Fruit fly (Drosophila melanogaster) whole organism, adult: ENCODE data around the gene CG15784.

ENCODE experiments used
- CG11617 ChIP-seq: fragments of 200-800 bp; sonication (Bioruptor generic); optimal IDR thresholded peaks from 2 replicates; lab custom pipeline; 2017; ENCODE audit warnings: mild to moderate bottlenecking, missing biosample characterization, missing genetic modification reagents, missing genetic modification characterization
- CG12768 ChIP-seq: fragments of 200-800 bp; sonication (Bioruptor generic); optimal IDR thresholded peaks from 2 replicates; lab custom pipeline; 2017; ENCODE audit warnings: missing biosample characterization, missing genetic modification characterization, mild to moderate bottlenecking, moderate library complexity, missing genetic modification reagents
- CG14711 ChIP-seq: fragments of 200-800 bp; sonication (Bioruptor generic); optimal IDR thresholded peaks from 2 replicates; lab custom pipeline; 2018; ENCODE audit warnings: missing biosample characterization, mild to moderate bottlenecking, missing genetic modification characterization, moderate library complexity
- CG1620 ChIP-seq: fragments of 200-800 bp; sonication (Bioruptor generic); optimal IDR thresholded peaks from 2 replicates; lab custom pipeline; 2016; ENCODE audit warnings: missing biosample characterization, missing genetic modification characterization
- CG33017 ChIP-seq: fragments of 200-800 bp; sonication (Bioruptor generic); optimal IDR thresholded peaks from 2 replicates; lab custom pipeline; 2018; ENCODE audit warnings: missing biosample characterization, mild to moderate bottlenecking, missing genetic modification characterization, moderate library complexity
- CG5204 ChIP-seq: fragments of 200-800 bp; sonication (Bioruptor generic); optimal IDR thresholded peaks from 2 replicates; lab custom pipeline; 2016; ENCODE audit warnings: missing biosample characterization, missing genetic modification characterization
- CG7045 ChIP-seq: fragments of 200-800 bp; sonication (Bioruptor generic); optimal IDR thresholded peaks from 2 replicates; lab custom pipeline; 2017; ENCODE audit warnings: missing biosample characterization, mild to moderate bottlenecking, missing genetic modification characterization
- CG7101 ChIP-seq: fragments of 200-800 bp; sonication (Bioruptor generic); optimal IDR thresholded peaks from 2 replicates; lab custom pipeline; 2018; ENCODE audit warnings: missing biosample characterization, mild to moderate bottlenecking, missing genetic modification characterization, moderate library complexity
- Clk ChIP-seq: fragments of 200-800 bp; sonication (Bioruptor generic); optimal IDR thresholded peaks from 2 replicates; lab custom pipeline; 2017; ENCODE audit warnings: missing biosample characterization, missing genetic modification characterization
- Crg-1 ChIP-seq: fragments of 200-800 bp; sonication (Bioruptor generic); optimal IDR thresholded peaks from 2 replicates; lab custom pipeline; 2016; ENCODE audit warnings: missing biosample characterization, missing genetic modification characterization
- Hr96 ChIP-seq: fragments of 200-800 bp; sonication (Bioruptor generic); optimal IDR thresholded peaks from 2 replicates; lab custom pipeline; 2016; ENCODE audit warnings: missing biosample characterization, missing genetic modification characterization
- Mnt ChIP-seq: fragments of 200-800 bp; sonication (Bioruptor generic); optimal IDR thresholded peaks from 2 replicates; lab custom pipeline; 2016; ENCODE audit warnings: missing biosample characterization, mild to moderate bottlenecking, missing genetic modification characterization
- bab1 ChIP-seq: fragments of 200-800 bp; sonication (Bioruptor generic); optimal IDR thresholded peaks from 3 replicates; lab custom pipeline; 2019; ENCODE audit warnings: missing biosample characterization, mild to moderate bottlenecking, missing genetic modification characterization, moderate library complexity
- cic ChIP-seq: fragments of 200-800 bp; sonication (Bioruptor generic); optimal IDR thresholded peaks from 2 replicates; lab custom pipeline; 2017; ENCODE audit warnings: missing biosample characterization, mild to moderate bottlenecking, missing genetic modification characterization, moderate library complexity
- cnc ChIP-seq, 2 experiments: fragments of >200 bp; optimal IDR thresholded peaks; 2 replicates each; lab custom pipeline; 2017
- kay ChIP-seq: fragments of 200-800 bp; sonication (Bioruptor generic); peaks from one replicate; lab custom pipeline; 2016; ENCODE audit warnings: missing biosample characterization, missing genetic modification characterization, borderline replicate concordance
- ovo ChIP-seq: fragments of 200-800 bp; sonication (Bioruptor generic); optimal IDR thresholded peaks from 2 replicates; lab custom pipeline; 2016; ENCODE audit warnings: missing biosample characterization, missing genetic modification characterization
- pad ChIP-seq: fragments of 200-800 bp; sonication (Bioruptor generic); optimal IDR thresholded peaks from 3 replicates; lab custom pipeline; 2017; ENCODE audit warnings: missing biosample characterization, missing genetic modification characterization, mild to moderate bottlenecking, moderate library complexity, missing genetic modification reagents
- tj ChIP-seq: fragments of 200-800 bp; sonication (Bioruptor generic); optimal IDR thresholded peaks from 3 replicates; lab custom pipeline; 2017; ENCODE audit warnings: missing biosample characterization, mild to moderate bottlenecking, missing genetic modification characterization, moderate library complexity
- toe ChIP-seq: fragments of 200-800 bp; sonication (Bioruptor generic); optimal IDR thresholded peaks from 2 replicates; lab custom pipeline; 2016; ENCODE audit warnings: missing biosample characterization, missing genetic modification characterization

CG15784 gene

DNA sequence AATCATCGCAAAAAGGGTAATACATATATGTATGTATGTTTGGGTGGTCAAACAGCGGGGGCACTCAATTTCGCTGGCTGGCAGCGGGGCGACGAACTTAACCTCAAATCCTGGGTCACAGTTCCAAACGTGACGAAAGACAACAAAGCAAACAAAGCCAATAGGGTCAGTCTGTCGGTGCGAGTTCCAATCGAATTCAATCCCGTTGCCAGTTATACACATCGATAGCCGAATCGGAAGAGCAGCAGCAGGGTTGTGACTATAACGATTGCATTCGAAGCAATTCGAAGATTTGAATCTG, 7.2 kb upstream of the CG15784 start:
- TF ChIP-seq Mnt (GFP tag; lab: Kevin White, UChicago) (peak; percentile 19), CG12768 (GFP tag; lab: Kevin White, UChicago) (no peak)

dm6 chrX:5427261-5427660, 2.1 kb upstream of the CG15784 start, which contains the start of gene CG16756:
Gene CG16756, plus strand, starts transcription at chrX:5427517.
- no peak for TF ChIP-seq CG33017 (tag; lab: Kevin White, UChicago)
- no peak for TF ChIP-seq CG12768 (GFP tag; lab: Kevin White, UChicago)
- TF ChIP-seq Mnt (GFP tag; lab: Kevin White, UChicago) = peak; percentile 12
- no peak for TF ChIP-seq bab1

- TF ChIP-seq bab1 = peak; percentile 61
- peak; percentile 31 for TF ChIP-seq CG33017 (tag; lab: Kevin White, UChicago)
- TF ChIP-seq CG1620 (GFP tag; lab: Kevin White, UChicago) = no peak
- peak; percentile 67 for TF ChIP-seq CG7101 (tag; lab: Kevin White, UChicago)
- peak; percentile 13 for TF ChIP-seq CG5204 (GFP tag; lab: Kevin White, UChicago)
- peak; percentile 41 for TF ChIP-seq tj (GFP tag; lab: Kevin White, UChicago)
- TF ChIP-seq CG11617 (GFP tag; lab: Kevin White, UChicago) = no peak
- no peak for TF ChIP-seq Clk
- TF ChIP-seq kay (GFP tag; lab: Kevin White, UChicago) = peak; percentile 86
- no peak for TF ChIP-seq toe (GFP tag; lab: Kevin White, UChicago)
- TF ChIP-seq pad = peak; percentile 6
- TF ChIP-seq CG14711 (tag; lab: Kevin White, UChicago) = peak; percentile 81
- no peak for TF ChIP-seq CG12768 (GFP tag; lab: Kevin White, UChicago)
- TF ChIP-seq Mnt (GFP tag; lab: Kevin White, UChicago) = peak; percentile 64
- TF ChIP-seq CG7045 (GFP tag; lab: Kevin White, UChicago) = no peak
Observed at dm6 chrX:5428341-5429077, 862 bp upstream of the CG15784 start.

dm6 chrX:5429778-5430576, 606 bp downstream of the CG15784 start:
- TF ChIP-seq cnc (optimal IDR thresholded peaks at IDR 0.05; lab: Kevin White, UChicago) (no peak), CG33017 (tag; lab: Kevin White, UChicago) (peak; percentile 74), CG7101 (tag; lab: Kevin White, UChicago) (peak; percentile 94), kay (GFP tag; lab: Kevin White, UChicago) (peak; percentile 97), bab1 (peak; percentile 89), CG7045 (GFP tag; lab: Kevin White, UChicago) (peak; percentile 78), pad (peak; percentile 94), CG14711 (tag; lab: Kevin White, UChicago) (peak; percentile 74), CG1620 (GFP tag; lab: Kevin White, UChicago) (peak; percentile 91), tj (GFP tag; lab: Kevin White, UChicago) (peak; percentile 86), CG5204 (GFP tag; lab: Kevin White, UChicago) (peak; percentile 91), Clk (peak; percentile 69), Crg-1 (GFP tag; lab: Kevin White, UChicago) (peak; percentile 90), cic (peak; percentile 76), toe (GFP tag; lab: Kevin White, UChicago) (peak; percentile 82), CG11617 (GFP tag; lab: Kevin White, UChicago) (peak; percentile 96), CG12768 (GFP tag; lab: Kevin White, UChicago) (peak; percentile 85), Hr96 (GFP tag; lab: Kevin White, UChicago) (peak; percentile 96), Mnt (GFP tag; lab: Kevin White, UChicago) (peak; percentile 85), ovo (peak; percentile 86)

DNA sequence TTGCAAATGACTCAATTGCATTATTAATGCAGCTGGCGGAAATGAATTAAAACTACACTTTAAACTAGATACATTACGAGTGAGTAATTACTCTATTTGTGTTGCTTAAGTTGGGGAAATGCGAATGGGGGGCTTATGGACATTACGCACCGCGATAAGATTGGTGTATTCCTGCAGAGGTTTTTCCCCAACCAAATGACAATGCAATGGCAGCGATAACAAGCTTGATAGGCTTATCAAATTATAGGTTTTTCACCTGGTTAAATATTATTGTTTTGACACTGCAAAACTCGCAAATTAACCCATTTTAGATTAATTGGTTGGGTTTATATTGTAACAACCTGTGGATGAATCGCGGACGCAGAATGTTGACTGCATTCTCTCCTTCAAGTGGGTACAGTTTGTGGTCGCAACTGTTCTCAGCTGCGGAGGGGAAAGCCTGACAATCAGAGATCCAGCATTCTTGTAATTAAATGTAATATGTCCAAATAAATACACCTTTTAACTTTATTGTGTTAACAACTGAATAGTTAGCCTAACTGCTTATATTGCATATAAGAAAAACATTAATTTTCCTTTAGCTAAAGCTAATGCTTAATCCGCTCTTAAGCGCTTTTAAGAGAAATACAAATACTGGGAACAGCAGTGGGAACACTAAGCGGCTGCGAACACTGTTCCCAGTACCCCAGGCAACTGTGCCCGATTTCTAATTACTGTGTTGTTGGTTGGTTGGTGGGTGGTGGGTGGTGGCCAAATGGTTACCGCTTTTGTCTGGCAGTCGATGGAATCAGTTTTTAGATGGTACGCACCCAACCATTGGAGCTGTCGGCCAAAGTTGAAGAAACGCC, 3.5 kb downstream of the CG15784 start:
- TF ChIP-seq pad (peak; percentile 96), CG1620 (GFP tag; lab: Kevin White, UChicago) (no peak), cnc (optimal IDR thresholded peaks at IDR 0.05; lab: Kevin White, UChicago) (no peak), bab1 (no peak), CG7101 (tag; lab: Kevin White, UChicago) (no peak), cic (no peak), CG5204 (GFP tag; lab: Kevin White, UChicago) (no peak)

dm6 chrX:5446404-5446803, 17.0 kb downstream of the CG15784 start, which contains the start of gene SPR:
Gene SPR, plus strand, starts transcription at chrX:5446656.
- TF ChIP-seq pad (peak; percentile 66), Hr96 (GFP tag; lab: Kevin White, UChicago) (no peak), CG11617 (GFP tag; lab: Kevin White, UChicago) (no peak), CG14711 (tag; lab: Kevin White, UChicago) (no peak)
